Worm (Caenorhabditis elegans) whole organism, young adult: Measurements from ENCODE around the gene gcy-32.

Experiments
- B0019.2 ChIP-seq: fragments of 200-800 bp; sonication (Bioruptor generic); conservative IDR thresholded peaks from 2 replicates; pipeline ENCODE4 v1.3.6; 2022; ENCODE audit warnings: missing genetic modification reagents, missing genetic modification characterization, missing compliant biosample characterization
- D2030.7 ChIP-seq: fragments of 200-800 bp; sonication (Bioruptor generic); IDR thresholded peaks from 2 replicates; pipeline ENCODE4 v1.3.6; 2022; ENCODE audit warnings: missing genetic modification reagents, missing genetic modification characterization, missing compliant biosample characterization
- F22D6.2 ChIP-seq: sonication (generic microtip); optimal IDR thresholded peaks from 2 replicates; lab custom pipeline; 2016; ENCODE audit warnings: mild to moderate bottlenecking, missing genetic modification characterization, missing compliant biosample characterization
- F55B11.4 ChIP-seq: sonication (generic microtip); optimal IDR thresholded peaks from 2 replicates; lab custom pipeline; 2016; ENCODE audit warnings: missing compliant biosample characterization, missing genetic modification characterization, borderline replicate concordance; ENCODE audit not compliant: insufficient read depth
- K11D2.4 ChIP-seq: fragments of 200-800 bp; sonication (Bioruptor generic); IDR thresholded peaks from 2 replicates; pipeline ENCODE4 v1.3.6; 2022; ENCODE audit warnings: missing genetic modification reagents, missing genetic modification characterization, missing compliant biosample characterization
- Y53F4B.3 ChIP-seq: fragments of 200-800 bp; sonication (Bioruptor generic); IDR thresholded peaks from 2 replicates; pipeline ENCODE4 v1.3.6; 2022; ENCODE audit warnings: missing genetic modification reagents, missing genetic modification characterization, missing compliant biosample characterization
- Y53G8AR.9 ChIP-seq: fragments of 200-800 bp; sonication (Bioruptor generic); conservative IDR thresholded peaks from 2 replicates; pipeline ENCODE4 v1.3.6; 2022; ENCODE audit warnings: missing genetic modification reagents, missing genetic modification characterization, missing compliant biosample characterization
- Y79H2A.3 ChIP-seq: fragments of 200-800 bp; sonication (Bioruptor generic); conservative IDR thresholded peaks from 2 replicates; pipeline ENCODE4 v1.3.6; 2022; ENCODE audit warnings: missing genetic modification reagents, missing genetic modification characterization, missing compliant biosample characterization
- atf-7 ChIP-seq: sonication (generic microtip); optimal IDR thresholded peaks from 2 replicates; lab custom pipeline; 2017; ENCODE audit warnings: mild to moderate bottlenecking, missing genetic modification characterization, missing compliant biosample characterization
- athp-1 ChIP-seq: sonication (generic microtip); optimal IDR thresholded peaks from 2 replicates; lab custom pipeline; 2017; ENCODE audit warnings: mild to moderate bottlenecking, missing genetic modification characterization, missing compliant biosample characterization
- attf-3 ChIP-seq: fragments of 200-800 bp; sonication (Bioruptor generic); conservative IDR thresholded peaks from 2 replicates; pipeline ENCODE4 v1.3.6; 2022; ENCODE audit warnings: missing genetic modification reagents, missing genetic modification characterization, missing compliant biosample characterization
- chd-7 ChIP-seq: sonication (generic microtip); optimal IDR thresholded peaks from 2 replicates; lab custom pipeline; 2016; ENCODE audit warnings: mild to moderate bottlenecking, missing genetic modification characterization, moderate library complexity, missing compliant biosample characterization
- die-1 ChIP-seq: sonication (generic microtip); optimal IDR thresholded peaks from 2 replicates; lab custom pipeline; 2016; ENCODE audit warnings: missing genotype, mild to moderate bottlenecking, missing genetic modification characterization, missing compliant biosample characterization
- egrh-3 ChIP-seq: fragments of 200-800 bp; sonication (Bioruptor generic); IDR thresholded peaks from 2 replicates; pipeline ENCODE4 v1.3.6; 2022; ENCODE audit warnings: missing genetic modification reagents, missing genetic modification characterization, missing compliant biosample characterization
- ekl-4 ChIP-seq: fragments of 200-800 bp; sonication (Bioruptor generic); IDR thresholded peaks from 2 replicates; pipeline ENCODE4 v1.3.6; 2022; ENCODE audit warnings: missing genetic modification reagents, missing genetic modification characterization, missing compliant biosample characterization
- hlh-12 ChIP-seq: sonication (generic microtip); optimal IDR thresholded peaks from 2 replicates; lab custom pipeline; 2016; ENCODE audit warnings: missing genetic modification characterization, missing compliant biosample characterization
- hsf-1 ChIP-seq: fragments of 200-800 bp; sonication (Bioruptor generic); IDR thresholded peaks from 2 replicates; pipeline ENCODE4 v1.3.6; 2022; ENCODE audit warnings: missing genetic modification reagents, missing genetic modification characterization, missing compliant biosample characterization
- lin-26 ChIP-seq: fragments of 200-800 bp; sonication (Bioruptor generic); IDR thresholded peaks from 2 replicates; pipeline ENCODE4 v1.3.6; 2022; ENCODE audit warnings: missing genetic modification reagents, missing genetic modification characterization, missing compliant biosample characterization
- lsy-27 ChIP-seq: sonication (generic microtip); optimal IDR thresholded peaks from 2 replicates; lab custom pipeline; 2017; ENCODE audit warnings: missing genetic modification characterization, mild to moderate bottlenecking, missing compliant biosample characterization, antibody characterized with exemption, missing genotype, borderline replicate concordance; ENCODE audit not compliant: insufficient read depth
- madf-6 ChIP-seq: fragments of 200-800 bp; sonication (Bioruptor generic); IDR thresholded peaks from 2 replicates; pipeline ENCODE4 v1.3.6; 2022; ENCODE audit warnings: missing genetic modification reagents, missing genetic modification characterization, missing compliant biosample characterization
- mel-28 ChIP-seq: sonication (generic microtip); optimal IDR thresholded peaks from 2 replicates; lab custom pipeline; 2016; ENCODE audit warnings: borderline replicate concordance, mild to moderate bottlenecking, missing genetic modification characterization, missing compliant biosample characterization
- mes-4 ChIP-seq: sonication (generic microtip); optimal IDR thresholded peaks from 2 replicates; lab custom pipeline; 2016; ENCODE audit warnings: missing genotype, missing genetic modification characterization, missing compliant biosample characterization
- nfya-1 ChIP-seq: sonication (generic microtip); optimal IDR thresholded peaks from 2 replicates; lab custom pipeline; 2017; ENCODE audit warnings: antibody characterized with exemption, missing compliant biosample characterization, missing genetic modification characterization, borderline replicate concordance; ENCODE audit not compliant: insufficient read depth
- nfya-2 ChIP-seq: fragments of 200-800 bp; sonication (Bioruptor generic); IDR thresholded peaks from 2 replicates; pipeline ENCODE4 v1.3.6; 2022; ENCODE audit warnings: missing genetic modification reagents, missing genetic modification characterization, missing compliant biosample characterization
- nhr-120 ChIP-seq: fragments of 200-800 bp; sonication (Bioruptor generic); IDR thresholded peaks from 2 replicates; pipeline ENCODE4 v1.3.6; 2022; ENCODE audit warnings: missing genetic modification characterization, missing compliant biosample characterization
- nhr-90 ChIP-seq: sonication (generic microtip); optimal IDR thresholded peaks from 2 replicates; lab custom pipeline; 2016; ENCODE audit warnings: missing genotype, mild to moderate bottlenecking, missing genetic modification characterization, missing compliant biosample characterization
- repo-1 ChIP-seq: sonication (generic microtip); optimal IDR thresholded peaks from 2 replicates; lab custom pipeline; 2017; ENCODE audit warnings: mild to moderate bottlenecking, missing genetic modification characterization, missing compliant biosample characterization
- rpc-1 ChIP-seq, 2 experiments: fragments of 150-350 bp in 1 of 2; sonication (generic microtip) in 1 of 2; optimal IDR thresholded peaks; 2 replicates each; lab custom pipeline; 2014 to 2018; ENCODE audit warnings: missing biosample characterization in 1 of 2, missing genetic modification characterization in 1 of 2, missing genetic modification reagents in 1 of 2, missing genotype in 1 of 2
- snpc-1.3 ChIP-seq: sonication (generic microtip); optimal IDR thresholded peaks from 2 replicates; lab custom pipeline; 2017; ENCODE audit warnings: missing genetic modification characterization, mild to moderate bottlenecking, missing compliant biosample characterization, antibody characterized with exemption, moderate library complexity, missing genotype, missing genetic modification reagents; ENCODE audit not compliant: insufficient read depth
- somi-1 ChIP-seq: fragments of 200-800 bp; sonication (Bioruptor generic); optimal IDR thresholded peaks from 2 replicates; lab custom pipeline; 2018; ENCODE audit warnings: mild to moderate bottlenecking, missing genetic modification characterization, missing compliant biosample characterization
- sptf-2 ChIP-seq: fragments of 200-800 bp; sonication (Bioruptor generic); optimal IDR thresholded peaks from 2 replicates; lab custom pipeline; 2018; ENCODE audit warnings: mild to moderate bottlenecking, missing genetic modification characterization, missing compliant biosample characterization
- tbp1 ChIP-seq: fragments of 200-800 bp; sonication (Bioruptor generic); optimal IDR thresholded peaks from 2 replicates; lab custom pipeline; 2018; ENCODE audit warnings: mild to moderate bottlenecking, missing genetic modification characterization, missing compliant biosample characterization
- tbx-9 ChIP-seq: sonication (generic microtip); optimal IDR thresholded peaks from 2 replicates; lab custom pipeline; 2016; ENCODE audit warnings: borderline replicate concordance, missing genetic modification characterization, inconsistent platforms, missing compliant biosample characterization
- tlf-1 ChIP-seq: fragments of 200-800 bp; sonication (Bioruptor generic); optimal IDR thresholded peaks from 2 replicates; lab custom pipeline; 2018; ENCODE audit warnings: mild to moderate bottlenecking, missing genetic modification characterization, missing compliant biosample characterization
- unc-62 ChIP-seq: fragments of 150-350 bp; optimal IDR thresholded peaks from 2 replicates; lab custom pipeline; 2014; ENCODE audit warnings: missing biosample characterization, missing genetic modification reagents, missing genetic modification characterization
- xnd-1 ChIP-seq: sonication (generic microtip); optimal IDR thresholded peaks from 2 replicates; lab custom pipeline; 2016; ENCODE audit warnings: missing genotype, missing genetic modification reagents, missing genetic modification characterization, missing compliant biosample characterization
- ztf-18 ChIP-seq: sonication (generic microtip); optimal IDR thresholded peaks from 2 replicates; lab custom pipeline; 2016; ENCODE audit warnings: missing genotype, mild to moderate bottlenecking, missing genetic modification characterization, missing compliant biosample characterization

gcy-32 gene

ce11 chrV:13954056-13954455, 38.8 kb upstream of the gcy-32 start, which contains the start of gene swt-6:
TSS of gene swt-6 (plus strand) at chrV:13954356.
- TF ChIP-seq ekl-4 (no peak), tbx-9 (tag; lab: Kevin White, UChicago) (no peak), hlh-12 (tag; lab: Kevin White, UChicago) (no peak), ztf-18 (tag; lab: Kevin White, UChicago) (no peak), attf-3 (GFP tag; lab: Robert Waterston, UW) (no peak), nhr-120 (GFP tag; lab: Robert Waterston, UW) (no peak), hsf-1 (no peak), Y79H2A.3 (GFP tag; lab: Robert Waterston, UW) (no peak), B0019.2 (GFP tag; lab: Robert Waterston, UW) (no peak), mel-28 (tag; lab: Kevin White, UChicago) (no peak), unc-62 (GFP tag; lab: Kevin White, UChicago) (no peak), xnd-1 (tag; lab: Kevin White, UChicago) (no peak), nfya-2 (no peak), D2030.7 (GFP tag; lab: Robert Waterston, UW) (no peak), Y53F4B.3 (GFP tag; lab: Robert Waterston, UW) (no peak), rpc-1 (optimal IDR thresholded peaks at IDR 0.05; lab: Kevin White, UChicago) (no peak), rpc-1 (tag; optimal IDR thresholded peaks at IDR 0.05; lab: Kevin White, UChicago) (no peak), athp-1 (tag; lab: Kevin White, UChicago) (no peak), F55B11.4 (tag; lab: Kevin White, UChicago) (no peak), tbp1 (no peak)

ce11 chrV:13953191-13953590, 37.9 kb upstream of the gcy-32 start, which contains the start of gene R10D12.8:
TSS of gene R10D12.8 (minus strand) at chrV:13953291.
- no peak for TF ChIP-seq somi-1 (GFP tag; lab: Kevin White, UChicago)
- no peak for TF ChIP-seq tlf-1
- TF ChIP-seq egrh-3 (GFP tag; lab: Robert Waterston, UW): no peak
- TF ChIP-seq die-1 (tag; lab: Kevin White, UChicago): no peak
- no peak for TF ChIP-seq nfya-1

ce11 chrV:13949752-13950151, 34.5 kb upstream of the gcy-32 start, which contains the start of gene R10D12.7:
TSS of gene R10D12.7 (plus strand) at chrV:13950052.
- TF ChIP-seq chd-7 (no peak), Y53G8AR.9 (GFP tag; lab: Robert Waterston, UW) (no peak), F22D6.2 (tag; lab: Kevin White, UChicago) (no peak), mes-4 (no peak), ekl-4 (no peak), nhr-90 (tag; lab: Kevin White, UChicago) (no peak), sptf-2 (GFP tag; lab: Kevin White, UChicago) (no peak), nfya-1 (no peak), lin-26 (GFP tag; lab: Robert Waterston, UW) (no peak), madf-6 (no peak), repo-1 (no peak), atf-7 (tag; lab: Kevin White, UChicago) (no peak), snpc-1.3 (tag; lab: Kevin White, UChicago) (no peak), K11D2.4 (GFP tag; lab: Robert Waterston, UW) (no peak), lsy-27 (tag; lab: Kevin White, UChicago) (no peak)
